Worm (Caenorhabditis elegans) whole organism, mixed stage, embryonic: Measurements from ENCODE around the gene ztf-17.

ENCODE experiments used
- M03D4.4 ChIP-seq: sonication (generic microtip); optimal IDR thresholded peaks from 2 replicates; lab custom pipeline; 2017; ENCODE audit warnings: mild to moderate bottlenecking, missing genetic modification characterization, missing compliant biosample characterization
- bed-3 ChIP-seq: fragments of 200-800 bp; sonication (Bioruptor generic); optimal IDR thresholded peaks from 3 replicates; lab custom pipeline; 2018; ENCODE audit warnings: mild to moderate bottlenecking, missing genetic modification characterization, moderate library complexity, missing compliant biosample characterization
- blmp-1 ChIP-seq: fragments of 150-350 bp; optimal IDR thresholded peaks from 2 replicates; lab custom pipeline; 2014; ENCODE audit warnings: missing biosample characterization, missing genetic modification characterization
- ceh-43 ChIP-seq: fragments of 200-800 bp; sonication (Bioruptor generic); optimal IDR thresholded peaks from 2 replicates; lab custom pipeline; 2018; ENCODE audit warnings: mild to moderate bottlenecking, missing genetic modification characterization, moderate library complexity, missing compliant biosample characterization
- ceh-83 ChIP-seq: fragments of 200-800 bp; sonication (Bioruptor generic); optimal IDR thresholded peaks from 2 replicates; lab custom pipeline; 2018; ENCODE audit warnings: mild to moderate bottlenecking, missing genetic modification characterization, missing compliant biosample characterization
- ces-1 ChIP-seq: fragments of 150-350 bp; optimal IDR thresholded peaks from 2 replicates; lab custom pipeline; 2014; ENCODE audit warnings: missing biosample characterization, missing genetic modification reagents, missing genetic modification characterization
- cnd-1 ChIP-seq: fragments of 200-800 bp; sonication (Bioruptor generic); optimal IDR thresholded peaks from 2 replicates; lab custom pipeline; 2018; ENCODE audit warnings: mild to moderate bottlenecking, missing genetic modification characterization, missing compliant biosample characterization
- drap-1 ChIP-seq: fragments of 200-800 bp; sonication (Bioruptor generic); optimal IDR thresholded peaks from 3 replicates; lab custom pipeline; 2018; ENCODE audit warnings: mild to moderate bottlenecking, missing genetic modification characterization, missing compliant biosample characterization
- elt-3 ChIP-seq: fragments of 150-350 bp; optimal IDR thresholded peaks from 2 replicates; lab custom pipeline; 2014; ENCODE audit warnings: missing biosample characterization, missing genetic modification characterization
- ham-2 ChIP-seq: fragments of 200-800 bp; sonication (Bioruptor generic); optimal IDR thresholded peaks from 2 replicates; lab custom pipeline; 2018; ENCODE audit warnings: mild to moderate bottlenecking, missing genetic modification characterization, missing compliant biosample characterization
- hlh-1 ChIP-seq: fragments of 150-350 bp; optimal IDR thresholded peaks from 2 replicates; lab custom pipeline; 2014; ENCODE audit warnings: missing biosample characterization, missing genetic modification reagents, missing genetic modification characterization
- lin-13 ChIP-seq: fragments of 150-350 bp; optimal IDR thresholded peaks from 2 replicates; lab custom pipeline; 2014; ENCODE audit warnings: missing biosample characterization, missing genetic modification characterization
- lin-32 ChIP-seq: fragments of 200-800 bp; sonication (Bioruptor generic); optimal IDR thresholded peaks from 2 replicates; lab custom pipeline; 2018; ENCODE audit warnings: mild to moderate bottlenecking, missing genetic modification characterization, missing compliant biosample characterization
- lsy-2 ChIP-seq: fragments of 150-350 bp; optimal IDR thresholded peaks from 2 replicates; lab custom pipeline; 2014; ENCODE audit warnings: missing biosample characterization, missing genetic modification characterization
- mep-1 ChIP-seq: fragments of 150-350 bp; optimal IDR thresholded peaks from 2 replicates; lab custom pipeline; 2017; ENCODE audit warnings: missing biosample characterization, missing genetic modification reagents, missing genetic modification characterization, inconsistent platforms
- mls-2 ChIP-seq: sonication (generic microtip); optimal IDR thresholded peaks from 2 replicates; lab custom pipeline; 2016; ENCODE audit warnings: mild to moderate bottlenecking, missing genetic modification characterization, moderate library complexity, missing compliant biosample characterization
- nhr-12 ChIP-seq: fragments of 150-350 bp; optimal IDR thresholded peaks from 2 replicates; lab custom pipeline; 2014; ENCODE audit warnings: missing biosample characterization, missing genetic modification characterization
- nhr-2 ChIP-seq: fragments of 150-350 bp; optimal IDR thresholded peaks from 2 replicates; lab custom pipeline; 2014; ENCODE audit warnings: missing biosample characterization, missing genetic modification characterization
- nhr-237 ChIP-seq: fragments of 150-350 bp; optimal IDR thresholded peaks from 2 replicates; lab custom pipeline; 2014; ENCODE audit warnings: missing biosample characterization, missing genetic modification characterization
- nhr-28 ChIP-seq: fragments of 150-350 bp; optimal IDR thresholded peaks from 2 replicates; lab custom pipeline; 2014; ENCODE audit warnings: missing biosample characterization, missing genetic modification characterization
- nhr-76 ChIP-seq: sonication (generic microtip); optimal IDR thresholded peaks from 2 replicates; lab custom pipeline; 2017; ENCODE audit warnings: missing biosample characterization, missing genetic modification characterization
- pha-4 ChIP-seq: fragments of 150-350 bp; optimal IDR thresholded peaks from 2 replicates; lab custom pipeline; 2018; ENCODE audit warnings: missing biosample characterization, missing genetic modification reagents, missing genetic modification characterization
- sem-2 ChIP-seq: fragments of 200-800 bp; sonication (Bioruptor generic); optimal IDR thresholded peaks from 2 replicates; lab custom pipeline; 2018; ENCODE audit warnings: mild to moderate bottlenecking, missing genetic modification characterization, missing compliant biosample characterization
- snpc-4 ChIP-seq: fragments of 150-350 bp; optimal IDR thresholded peaks from 2 replicates; lab custom pipeline; 2014; ENCODE audit warnings: missing biosample characterization, missing genetic modification characterization
- sptf-1 ChIP-seq: sonication (generic microtip); optimal IDR thresholded peaks from 2 replicates; lab custom pipeline; 2017; ENCODE audit warnings: mild to moderate bottlenecking, missing genetic modification characterization, moderate library complexity, missing compliant biosample characterization
- tbx-8 ChIP-seq: fragments of 200-800 bp; sonication (Bioruptor generic); optimal IDR thresholded peaks from 2 replicates; lab custom pipeline; 2018; ENCODE audit warnings: mild to moderate bottlenecking, missing genetic modification characterization, moderate library complexity, missing compliant biosample characterization
- unc-120 ChIP-seq: sonication (generic microtip); optimal IDR thresholded peaks from 2 replicates; lab custom pipeline; 2017; ENCODE audit warnings: missing genetic modification characterization, missing compliant biosample characterization; ENCODE audit not compliant: poor library complexity, severe bottlenecking
- unc-39 ChIP-seq: fragments of 150-350 bp; optimal IDR thresholded peaks from 2 replicates; lab custom pipeline; 2014; ENCODE audit warnings: missing biosample characterization, missing genetic modification characterization
- unc-62 ChIP-seq: fragments of 150-350 bp; optimal IDR thresholded peaks from 2 replicates; lab custom pipeline; 2014; ENCODE audit warnings: missing biosample characterization, missing genetic modification reagents, missing genetic modification characterization
- zip-8 ChIP-seq: fragments of 150-350 bp; optimal IDR thresholded peaks from 2 replicates; lab custom pipeline; 2014; ENCODE audit warnings: missing biosample characterization, missing genetic modification characterization

The ztf-17 gene

ce11 chrII:7842053-7842452 lies 27.9 kb downstream of the ztf-17 start, which contains the start of gene klp-3:
Gene klp-3 (plus strand): TSS chrII:7842353.
- TF ChIP-seq unc-62, result no peak

ce11 chrII:7839703-7840102 lies 30.3 kb downstream of the ztf-17 start:
- peak; percentile 55 for TF ChIP-seq blmp-1 (tag; lab: Kevin White, UChicago)
- no peak for TF ChIP-seq ceh-43
- no peak for TF ChIP-seq sem-2 (GFP tag; lab: Kevin White, UChicago)
- peak; percentile 7 for TF ChIP-seq mls-2
- no peak for TF ChIP-seq lsy-2 (tag; lab: Kevin White, UChicago)
- TF ChIP-seq sptf-1 (tag; lab: Kevin White, UChicago), result no peak

ce11 chrII:7838661-7839060 lies 31.3 kb downstream of the ztf-17 start:
- TF ChIP-seq cnd-1 (tag; lab: Kevin White, UChicago) (no peak), pha-4 (no peak), nhr-12 (tag; lab: Kevin White, UChicago) (no peak), mep-1 (tag; lab: Kevin White, UChicago) (peak; percentile 17), unc-120 (peak; percentile 40), unc-62 (no peak), ces-1 (peak; percentile 58), mls-2 (no peak), nhr-237 (no peak), lsy-2 (tag; lab: Kevin White, UChicago) (no peak)

- peak; percentile 96 for TF ChIP-seq hlh-1
- TF ChIP-seq nhr-76 (tag; lab: Kevin White, UChicago), result no peak
- TF ChIP-seq mep-1 (tag; lab: Kevin White, UChicago), result no peak
- peak; percentile 46 for TF ChIP-seq unc-62
- peak; percentile 60 for TF ChIP-seq unc-120
- TF ChIP-seq elt-3 (tag; lab: Kevin White, UChicago), result no peak
- no peak for TF ChIP-seq nhr-237
Measured at ce11 chrII:7836613-7837226, 33.2 kb downstream of the ztf-17 start.

ce11 chrII:7835314-7835713 lies 34.6 kb downstream of the ztf-17 start, which contains the start of gene cex-2:
Gene cex-2 (minus strand): TSS chrII:7835414.
- no peak for TF ChIP-seq mep-1 (tag; lab: Kevin White, UChicago)
- TF ChIP-seq nhr-28, result no peak
- no peak for TF ChIP-seq zip-8 (tag; lab: Kevin White, UChicago)
- no peak for TF ChIP-seq ceh-43
- TF ChIP-seq lin-32 (GFP tag; lab: Kevin White, UChicago), result no peak
- TF ChIP-seq drap-1 (GFP tag; lab: Kevin White, UChicago), result no peak
- TF ChIP-seq nhr-76 (tag; lab: Kevin White, UChicago), result no peak
- TF ChIP-seq sem-2 (GFP tag; lab: Kevin White, UChicago), result no peak

ce11 chrII:7832054-7832453 lies 37.9 kb downstream of the ztf-17 start, which contains the start of gene T09A5.14:
Gene T09A5.14 (plus strand): TSS chrII:7832354.
- no peak for TF ChIP-seq snpc-4
- no peak for TF ChIP-seq lin-13
- TF ChIP-seq M03D4.4, result no peak
- no peak for TF ChIP-seq nhr-76 (tag; lab: Kevin White, UChicago)
- no peak for TF ChIP-seq mls-2
- TF ChIP-seq mep-1 (tag; lab: Kevin White, UChicago), result no peak
- TF ChIP-seq elt-3 (tag; lab: Kevin White, UChicago), result no peak
- TF ChIP-seq drap-1 (GFP tag; lab: Kevin White, UChicago), result no peak
- TF ChIP-seq ces-1, result no peak
- TF ChIP-seq nhr-12 (tag; lab: Kevin White, UChicago), result no peak
- no peak for TF ChIP-seq unc-120
- TF ChIP-seq hlh-1, result no peak
- no peak for TF ChIP-seq nhr-2 (tag; lab: Kevin White, UChicago)
- no peak for TF ChIP-seq sptf-1 (tag; lab: Kevin White, UChicago)
- no peak for TF ChIP-seq blmp-1 (tag; lab: Kevin White, UChicago)

ce11 chrII:7829616-7830015 lies 40.3 kb downstream of the ztf-17 start:
- TF ChIP-seq unc-39 (tag; lab: Kevin White, UChicago) (no peak), nhr-76 (tag; lab: Kevin White, UChicago) (no peak), tbx-8 (no peak), ham-2 (GFP tag; lab: Kevin White, UChicago) (no peak), sem-2 (GFP tag; lab: Kevin White, UChicago) (no peak), mls-2 (no peak), nhr-2 (tag; lab: Kevin White, UChicago) (no peak), zip-8 (tag; lab: Kevin White, UChicago) (no peak), ces-1 (no peak), lin-13 (no peak), unc-62 (no peak), pha-4 (no peak), bed-3 (GFP tag; lab: Kevin White, UChicago) (no peak), snpc-4 (no peak), ceh-83 (GFP tag; lab: Kevin White, UChicago) (no peak), cnd-1 (tag; lab: Kevin White, UChicago) (no peak)
